Worm (Caenorhabditis elegans) whole organism, L1 larva: ENCODE data around the gene T06D8.10.

Experiments used
- dpl-1 ChIP-seq, 3 experiments: fragments of 150-350 bp in 2 of 3; sonication (generic microtip) in 1 of 3; optimal IDR thresholded peaks; 2 replicates each; lab custom pipeline; 2014 to 2017; ENCODE audit warnings: missing biosample characterization in 3 of 3, missing genetic modification characterization in 3 of 3, missing genetic modification reagents in 3 of 3
- lin-15B ChIP-seq: fragments of 150-350 bp; sonication (generic microtip); optimal IDR thresholded peaks from 3 replicates; lab custom pipeline; 2014; ENCODE audit warnings: missing biosample characterization, missing genetic modification characterization
- nhr-237 ChIP-seq: fragments of 150-350 bp; optimal IDR thresholded peaks from 2 replicates; lab custom pipeline; 2014; ENCODE audit warnings: missing biosample characterization, missing genetic modification characterization

- TF ChIP-seq dpl-1 (GFP tag; optimal IDR thresholded peaks at IDR 0.05; lab: Kevin White, UChicago) (no peak), nhr-237 (no peak), lin-15B (tag; lab: Kevin White, UChicago) (no peak)
Measured at ce11 chrII:11240214-11240613, 7.1 kb downstream of the T06D8.10 start.
